Worm (Caenorhabditis elegans): ENCODE data around the gene unc-58.

- no peak for TF ChIP-seq fos-1 (tag; optimal IDR thresholded peaks at IDR 0.05)
- TF ChIP-seq nhr-28 (tag; optimal IDR thresholded peaks at IDR 0.05): no peak
- no peak for TF ChIP-seq snpc-4 (tag; optimal IDR thresholded peaks at IDR 0.05)
- TF ChIP-seq nhr-237 (tag; optimal IDR thresholded peaks at IDR 0.05): no peak
- peak; percentile 80 for TF ChIP-seq mep-1 (tag; optimal IDR thresholded peaks at IDR 0.05)
- no peak for TF ChIP-seq lin-39 (tag; optimal IDR thresholded peaks at IDR 0.05)
- no peak for TF ChIP-seq mab-9 (GFP tag; IDR thresholded peaks at IDR 0.05)
- TF ChIP-seq pax-3 (tag; optimal IDR thresholded peaks at IDR 0.05): no peak
Measured at ce11 chrX:10158716-10159115, 25.7 kb upstream of the unc-58 start, which contains the start of gene erd-2.1.

Data from whole organism, L1 larva.